Fruit fly (Drosophila melanogaster) whole organism, wandering third instar larva: ENCODE measurements around the gene strat.

Experiments
- CG32264 ChIP-seq: fragments of 200-800 bp; sonication (Bioruptor generic); optimal IDR thresholded peaks from 2 replicates; lab custom pipeline; 2016; ENCODE audit warnings: missing biosample characterization, missing genetic modification characterization
- CG9705 ChIP-seq: fragments of 200-800 bp; sonication (Bioruptor generic); optimal IDR thresholded peaks from 2 replicates; lab custom pipeline; 2018; ENCODE audit warnings: missing biosample characterization, mild to moderate bottlenecking, missing genetic modification characterization
- CrebA ChIP-seq: fragments of 200-800 bp; sonication (Bioruptor generic); optimal IDR thresholded peaks from 2 replicates; lab custom pipeline; 2016; ENCODE audit warnings: missing biosample characterization, mild to moderate bottlenecking, missing genetic modification characterization, borderline replicate concordance
- Dfd ChIP-seq: fragments of >200 bp; optimal IDR thresholded peaks from 2 replicates; lab custom pipeline; 2017; ENCODE audit warnings: missing biosample characterization, missing genetic modification characterization
- Dif ChIP-seq: fragments of 200-275, 200-300 bp; sonication (Bioruptor generic); optimal IDR thresholded peaks from 2 replicates; lab custom pipeline; 2018; ENCODE audit warnings: missing biosample characterization, missing genetic modification characterization; ENCODE audit not compliant: partially characterized antibody
- GATAd ChIP-seq: sonication (Bioruptor generic); optimal IDR thresholded peaks from 2 replicates; lab custom pipeline; 2016; ENCODE audit warnings: missing biosample characterization, missing genetic modification characterization
- HLH106 ChIP-seq: fragments of 200-800 bp; optimal IDR thresholded peaks from 3 replicates; lab custom pipeline; 2019; ENCODE audit warnings: missing biosample characterization, mild to moderate bottlenecking, missing genetic modification characterization, moderate library complexity
- Hnf4 ChIP-seq: fragments of 200-800 bp; sonication (Bioruptor generic); optimal IDR thresholded peaks from 2 replicates; lab custom pipeline; 2016; ENCODE audit warnings: missing biosample characterization, mild to moderate bottlenecking, missing genetic modification characterization
- Hr78 ChIP-seq: fragments of >200 bp; optimal IDR thresholded peaks from 2 replicates; lab custom pipeline; 2017; ENCODE audit warnings: missing biosample characterization, missing genetic modification characterization
- Hr83 ChIP-seq: fragments of 200-300 bp; sonication (Bioruptor generic); optimal IDR thresholded peaks from 2 replicates; lab custom pipeline; 2016; ENCODE audit warnings: missing biosample characterization, mild to moderate bottlenecking, missing genetic modification characterization, moderate library complexity; ENCODE audit not compliant: poor library complexity, severe bottlenecking
- Jra ChIP-seq: sonication (Bioruptor generic); optimal IDR thresholded peaks from 2 replicates; lab custom pipeline; 2016; ENCODE audit warnings: missing biosample characterization, missing genetic modification characterization
- Mio ChIP-seq: sonication (Bioruptor generic); optimal IDR thresholded peaks from 2 replicates; lab custom pipeline; 2016; ENCODE audit warnings: missing biosample characterization, missing genetic modification characterization
- Myc ChIP-seq: fragments of >200 bp; optimal IDR thresholded peaks from 2 replicates; lab custom pipeline; 2017
- Rel ChIP-seq, 2 experiments: fragments of 200-800 bp; sonication (Bioruptor generic) in 1 of 2; optimal IDR thresholded peaks; 2 replicates in 1 of 2; 3 replicates in 1 of 2; lab custom pipeline; 2016 to 2019; ENCODE audit warnings: mild to moderate bottlenecking in 2 of 2, missing biosample characterization in 2 of 2, missing genetic modification characterization in 2 of 2, moderate library complexity in 1 of 2
- Sp1 ChIP-seq: fragments of 200-800 bp; sonication (Bioruptor generic); optimal IDR thresholded peaks from 3 replicates; lab custom pipeline; 2019; ENCODE audit warnings: missing biosample characterization, mild to moderate bottlenecking, missing genetic modification characterization, moderate library complexity
- Vsx2 ChIP-seq: fragments of 200-300, 225-300 bp; sonication (Bioruptor generic); optimal IDR thresholded peaks from 2 replicates; lab custom pipeline; 2018; ENCODE audit warnings: missing biosample characterization, missing genetic modification characterization; ENCODE audit not compliant: partially characterized antibody
- br ChIP-seq: fragments of 200-800 bp; sonication (Bioruptor generic); optimal IDR thresholded peaks from 2 replicates; lab custom pipeline; 2016; ENCODE audit warnings: missing biosample characterization, missing genetic modification characterization
- dl ChIP-seq, 2 experiments: fragments of 175-275, 200-275 bp in 1 of 2; fragments of 200-275 bp in 1 of 2; sonication (Bioruptor generic); optimal IDR thresholded peaks; lab custom pipeline; 2018; ENCODE audit warnings: mild to moderate bottlenecking in 2 of 2, missing biosample characterization in 2 of 2, missing genetic modification characterization in 2 of 2, moderate library complexity in 2 of 2; ENCODE audit not compliant: partially characterized antibody in 2 of 2, insufficient read depth in 1 of 2
- dsf ChIP-seq: sonication (Bioruptor generic); optimal IDR thresholded peaks from 2 replicates; lab custom pipeline; 2016; ENCODE audit warnings: missing biosample characterization, missing genetic modification characterization, borderline replicate concordance
- ey ChIP-seq: fragments of 200-800 bp; sonication (Bioruptor generic); optimal IDR thresholded peaks from 2 replicates; lab custom pipeline; 2016; ENCODE audit warnings: missing biosample characterization, missing genetic modification characterization
- foxo ChIP-seq, 2 experiments: fragments of 200-800 bp; sonication (Bioruptor generic); optimal IDR thresholded peaks; 2 replicates in 1 of 2; 3 replicates in 1 of 2; lab custom pipeline; 2016 to 2017; ENCODE audit warnings: missing biosample characterization in 2 of 2, missing genetic modification characterization in 2 of 2
- fru ChIP-seq: fragments of 200-800 bp; sonication (Bioruptor generic); optimal IDR thresholded peaks from 3 replicates; lab custom pipeline; 2016; ENCODE audit warnings: missing biosample characterization, mild to moderate bottlenecking, missing genetic modification characterization
- jim ChIP-seq: fragments of 175-275, 200-325 bp; sonication (Bioruptor generic); optimal IDR thresholded peaks from 2 replicates; lab custom pipeline; 2016; ENCODE audit warnings: missing biosample characterization, mild to moderate bottlenecking, missing genetic modification characterization
- lola ChIP-seq: fragments of >200 bp; optimal IDR thresholded peaks from 2 replicates; lab custom pipeline; 2017; ENCODE audit warnings: missing biosample characterization, missing genetic modification characterization
- pan ChIP-seq: fragments of >200 bp; optimal IDR thresholded peaks from 2 replicates; lab custom pipeline; 2017
- psq ChIP-seq: fragments of 200-800 bp; sonication (Bioruptor generic); optimal IDR thresholded peaks from 3 replicates; lab custom pipeline; 2017; ENCODE audit warnings: missing biosample characterization, mild to moderate bottlenecking, missing genetic modification characterization, moderate library complexity
- rgr ChIP-seq: fragments of 200-800 bp; sonication (Bioruptor generic); optimal IDR thresholded peaks from 3 replicates; lab custom pipeline; 2016; ENCODE audit warnings: missing biosample characterization, mild to moderate bottlenecking, missing genetic modification characterization
- sage ChIP-seq: fragments of 200-800 bp; sonication (Bioruptor generic); optimal IDR thresholded peaks from 2 replicates; lab custom pipeline; 2016; ENCODE audit warnings: missing biosample characterization, mild to moderate bottlenecking, missing genetic modification characterization
- tai ChIP-seq: sonication (Bioruptor generic); optimal IDR thresholded peaks from 2 replicates; lab custom pipeline; 2016; ENCODE audit warnings: missing biosample characterization, missing genetic modification characterization
- usp ChIP-seq: fragments of >200 bp; optimal IDR thresholded peaks from 2 replicates; lab custom pipeline; 2017; ENCODE audit warnings: missing biosample characterization, missing genetic modification characterization
- woc ChIP-seq: sonication (Bioruptor generic); optimal IDR thresholded peaks from 2 replicates; lab custom pipeline; 2016; ENCODE audit warnings: missing biosample characterization, mild to moderate bottlenecking, missing genetic modification characterization

Gene strat

DNA sequence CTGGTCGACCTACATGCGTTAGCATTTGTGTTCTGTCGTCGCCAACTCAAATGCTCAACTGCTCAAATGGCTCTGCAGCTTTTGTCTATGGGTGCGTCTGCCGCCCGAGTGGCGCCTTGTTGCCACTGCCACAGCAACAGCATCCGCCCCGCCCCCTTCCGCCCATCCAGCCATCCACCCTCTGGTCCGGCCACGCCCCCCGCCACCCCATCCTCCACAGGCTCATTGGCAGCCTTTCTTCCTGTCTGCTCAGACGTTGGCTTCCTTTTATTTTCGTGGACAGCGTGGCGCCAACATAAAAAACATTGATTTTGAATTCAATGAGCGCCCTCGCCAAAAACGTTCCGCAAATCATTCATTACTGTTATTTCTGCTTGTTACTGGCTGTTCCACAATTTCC lies 13.5 kb downstream of the strat start:
- no peak for TF ChIP-seq Dif
- TF ChIP-seq Dfd (GFP tag; lab: Kevin White, UChicago): peak; percentile 97
- no peak for TF ChIP-seq sage (GFP tag; lab: Kevin White, UChicago)
- TF ChIP-seq Myc: no peak
- TF ChIP-seq woc (GFP tag; lab: Kevin White, UChicago): no peak

dm6 chr2L:8334705-8335104 lies 14.6 kb downstream of the strat start:
- no peak for TF ChIP-seq br (GFP tag; lab: Kevin White, UChicago)
- TF ChIP-seq Jra (GFP tag; lab: Kevin White, UChicago): no peak
- TF ChIP-seq lola: no peak
- no peak for TF ChIP-seq jim (GFP tag; lab: Kevin White, UChicago)
- TF ChIP-seq Dif: peak; percentile 76
- no peak for TF ChIP-seq Hnf4
- TF ChIP-seq Hr83 (GFP tag; lab: Kevin White, UChicago): no peak
- no peak for TF ChIP-seq tai (GFP tag; lab: Kevin White, UChicago)
- TF ChIP-seq Vsx2 (GFP tag; lab: Kevin White, UChicago): no peak
- no peak for TF ChIP-seq Hr78
- TF ChIP-seq Myc: peak; percentile 2
- TF ChIP-seq, all 38 proteins: peak for 2

dm6 chr2L:8338039-8338438 lies 17.9 kb downstream of the strat start, which contains the start of gene witty:
Gene witty, plus strand, starts transcription at chr2L:8338287.
- no peak for TF ChIP-seq tai (GFP tag; lab: Kevin White, UChicago)
- no peak for TF ChIP-seq foxo (GFP tag; optimal IDR thresholded peaks at IDR 0.05; lab: Kevin White, UChicago)
- TF ChIP-seq lola: no peak
- no peak for TF ChIP-seq Mio (GFP tag; lab: Kevin White, UChicago)
- TF ChIP-seq jim (GFP tag; lab: Kevin White, UChicago): no peak
- TF ChIP-seq GATAd (GFP tag; lab: Kevin White, UChicago): no peak
- TF ChIP-seq CG32264 (GFP tag; lab: Kevin White, UChicago): no peak
- TF ChIP-seq Dif: no peak
- no peak for TF ChIP-seq HLH106
- no peak for TF ChIP-seq psq (GFP tag; lab: Kevin White, UChicago)
- no peak for TF ChIP-seq dsf (GFP tag; lab: Kevin White, UChicago)
- TF ChIP-seq CG9705: no peak
- no peak for TF ChIP-seq rgr (GFP tag; lab: Kevin White, UChicago)
- no peak for TF ChIP-seq Sp1

- TF ChIP-seq Rel (GFP tag; optimal IDR thresholded peaks at IDR 0.05; lab: Kevin White, UChicago) (no peak), Rel (tag; optimal IDR thresholded peaks at IDR 0.05; lab: Kevin White, UChicago) (peak; percentile 96), ey (GFP tag; lab: Kevin White, UChicago) (no peak)
- TF ChIP-seq, all 38 proteins: peak for 1
Observed at dm6 chr2L:8339751-8340349, 19.7 kb downstream of the strat start.

- TF ChIP-seq Hnf4 (no peak), CrebA (no peak), usp (no peak), dsf (GFP tag; lab: Kevin White, UChicago) (no peak), pan (lab: Kevin White, UChicago) (no peak), HLH106 (no peak), br (GFP tag; lab: Kevin White, UChicago) (no peak), tai (GFP tag; lab: Kevin White, UChicago) (no peak), rgr (GFP tag; lab: Kevin White, UChicago) (no peak), dl (GFP tag; optimal IDR thresholded peaks at IDR 0.05; lab: Kevin White, UChicago; ENCODE audit: insufficient read depth in 1 of 2, partially characterized antibody in 2 of 2) (no peak), CG9705 (no peak), fru (GFP tag; lab: Kevin White, UChicago) (no peak)
Observed at dm6 chr2L:8342395-8342794, 22.3 kb downstream of the strat start, which contains the start of gene CG14273. Gene CG14273, plus strand, starts transcription at chr2L:8342695.
